Worm (Caenorhabditis elegans): ENCODE results near the gene F52F10.2.
"Not testable (repeated sequence)": the region's sequence is repeated elsewhere in the genome, so short reads cannot be mapped to it uniquely, and the experiment has no call there.

The F52F10.2 gene

ce11 chrV:1561169-1561568 lies 13.2 kb downstream of the F52F10.2 start:
- TF ChIP-seq Y75B8A.6 (GFP tag; IDR thresholded peaks at IDR 0.05) (peak; percentile 67; the same call in 1 of the 2 replicates), F26F4.8 (GFP tag; conservative IDR thresholded peaks at IDR 0.05) (peak; percentile 98), ZK337.2 (GFP tag; IDR thresholded peaks at IDR 0.05) (peak; percentile 57; the same call in 1 of the 2 replicates), tra-1 (GFP tag; IDR thresholded peaks at IDR 0.05) (peak; percentile 77), hmg-1.1 (GFP tag; IDR thresholded peaks at IDR 0.05) (peak; percentile 70), snpc-1.2 (GFP tag; IDR thresholded peaks at IDR 0.05) (peak; percentile 85; the same call in 1 of the 2 replicates), lin-1 (GFP tag; IDR thresholded peaks at IDR 0.05) (peak; percentile 84; the same call in 1 of the 2 replicates), ceh-20 (GFP tag; IDR thresholded peaks at IDR 0.05) (peak; percentile 70), php-3 (GFP tag; IDR thresholded peaks at IDR 0.05) (peak; percentile 71; the same call in 1 of the 2 replicates), lin-38 (GFP tag; IDR thresholded peaks at IDR 0.05) (peak; percentile 84), dmd-8 (GFP tag; IDR thresholded peaks at IDR 0.05) (peak; percentile 99), mxl-2 (GFP tag; conservative IDR thresholded peaks at IDR 0.05) (peak; percentile 82), nhr-41 (GFP tag; IDR thresholded peaks at IDR 0.05) (peak; percentile 75), mdt-29 (GFP tag; IDR thresholded peaks at IDR 0.05) (peak; percentile 32; the same call in 1 of the 2 replicates), pha-4 (GFP tag; IDR thresholded peaks at IDR 0.05) (peak; percentile 95), arid-1 (GFP tag; conservative IDR thresholded peaks at IDR 0.05) (peak; percentile 95), madf-5 (GFP tag; IDR thresholded peaks at IDR 0.05) (peak; percentile 22 to 77; a peak in 2 of 4 replicates), ceh-44 (GFP tag; IDR thresholded peaks at IDR 0.05) (peak; percentile 46; the same call in 1 of the 2 replicates), madf-9 (GFP tag; conservative IDR thresholded peaks at IDR 0.05) (peak; percentile 81), dmd-9 (GFP tag; IDR thresholded peaks at IDR 0.05) (peak; percentile 79; the same call in 1 of the 2 replicates), ctbp-1 (GFP tag; IDR thresholded peaks at IDR 0.05) (peak; percentile 61; the same call in 1 of the 2 replicates), F44E2.7 (GFP tag; IDR thresholded peaks at IDR 0.05) (peak; percentile 93; the same call in 1 of the 2 replicates), D1046.2 (GFP tag; IDR thresholded peaks at IDR 0.05) (peak; percentile 86), zip-11 (GFP tag; IDR thresholded peaks at IDR 0.05) (peak; percentile 77; the same call in 1 of the 2 replicates), saeg-2 (GFP tag; IDR thresholded peaks at IDR 0.05) (peak; percentile 65; the same call in 1 of the 2 replicates), egl-43 (GFP tag; IDR thresholded peaks at IDR 0.05) (peak; percentile 97), Y48G9A.11 (GFP tag; IDR thresholded peaks at IDR 0.05) (peak; percentile 69), vab-7 (GFP tag; IDR thresholded peaks at IDR 0.05) (peak; percentile 92), dmd-6 (GFP tag; IDR thresholded peaks at IDR 0.05) (peak; percentile 35; the same call in 1 of the 2 replicates)
- not testable (repeated sequence) for TF ChIP-seq pha-4 (tag; optimal IDR thresholded peaks at IDR 0.05)

- TF ChIP-seq nhr-25 (tag; optimal IDR thresholded peaks at IDR 0.05; ENCODE audit: borderline replicate concordance, insufficient read depth): no peak
Observed at ce11 chrV:1566776-1567175, 18.8 kb downstream of the F52F10.2 start, which contains the start of gene cdc-25.2. Gene cdc-25.2 (plus strand): TSS chrV:1567076.

ce11 chrV:1569750-1570419 lies 21.9 kb downstream of the F52F10.2 start:
- TF ChIP-seq rbr-2 (tag; optimal IDR thresholded peaks at IDR 0.05): no peak
- TF ChIP-seq aha-1 (tag): peak; percentile 67
- peak in 1 of 2 experiments; percentile 52 for TF ChIP-seq unc-62 (GFP tag; optimal IDR thresholded peaks at IDR 0.05 in 1 of 2)
- no peak for TF ChIP-seq unc-62 (tag; optimal IDR thresholded peaks at IDR 0.05)
